Worm (Caenorhabditis elegans) whole organism, early embryonic: ENCODE data around the gene ttr-31.
A peak's percentile ranks its signal among the peaks of the same experiment; 100 is the strongest.

Experiments
- B0310.2 ChIP-seq: sonication (generic microtip); optimal IDR thresholded peaks from 2 replicates; lab custom pipeline; 2016; ENCODE audit warnings: mild to moderate bottlenecking, missing genetic modification characterization, missing compliant biosample characterization
- F13C5.2 ChIP-seq: sonication (generic microtip); optimal IDR thresholded peaks from 2 replicates; lab custom pipeline; 2017; ENCODE audit warnings: mild to moderate bottlenecking, missing genetic modification characterization, inconsistent platforms, missing compliant biosample characterization
- aly-1 ChIP-seq: sonication (generic microtip); optimal IDR thresholded peaks from 2 replicates; lab custom pipeline; 2016; ENCODE audit warnings: missing genetic modification characterization, missing compliant biosample characterization
- ama-1 ChIP-seq: fragments of 150-350 bp; optimal IDR thresholded peaks from 2 replicates; lab custom pipeline; 2014
- ceh-13 ChIP-seq: fragments of 200-800 bp; sonication (Bioruptor generic); optimal IDR thresholded peaks from 2 replicates; lab custom pipeline; 2018; ENCODE audit warnings: mild to moderate bottlenecking, missing genetic modification characterization, missing compliant biosample characterization
- ceh-36 ChIP-seq: sonication (generic microtip); optimal IDR thresholded peaks from 2 replicates; lab custom pipeline; 2016; ENCODE audit warnings: missing genetic modification characterization, inconsistent platforms, missing compliant biosample characterization
- ets-7 ChIP-seq: sonication (generic microtip); optimal IDR thresholded peaks from 2 replicates; lab custom pipeline; 2016; ENCODE audit warnings: missing genotype, missing genetic modification characterization, missing compliant biosample characterization
- flt-1 ChIP-seq: fragments of 200-800 bp; sonication (Bioruptor generic); IDR thresholded peaks from 2 replicates; pipeline ENCODE4 v1.3.6; 2022; ENCODE audit warnings: missing genetic modification characterization, missing compliant biosample characterization
- hmbx-1 ChIP-seq: sonication (generic microtip); optimal IDR thresholded peaks from 2 replicates; lab custom pipeline; 2016; ENCODE audit warnings: mild to moderate bottlenecking, missing genetic modification characterization, missing compliant biosample characterization
- hmg-4 ChIP-seq: fragments of 200-800 bp; sonication (Bioruptor generic); optimal IDR thresholded peaks from 2 replicates; lab custom pipeline; 2018; ENCODE audit warnings: mild to moderate bottlenecking, missing genetic modification characterization, missing compliant biosample characterization
- hnd-1 ChIP-seq: sonication (generic microtip); optimal IDR thresholded peaks from 2 replicates; lab custom pipeline; 2016; ENCODE audit warnings: missing genetic modification characterization, missing compliant biosample characterization
- pes-1 ChIP-seq: fragments of 200-800 bp; sonication (Bioruptor generic); IDR thresholded peaks from 2 replicates; pipeline ENCODE4 v1.3.6; 2022; ENCODE audit warnings: missing genetic modification reagents, missing genetic modification characterization, missing compliant biosample characterization
- scrt-1 ChIP-seq: fragments of 200-800 bp; sonication (Bioruptor generic); IDR thresholded peaks from 2 replicates; pipeline ENCODE4 v1.3.6; 2022; ENCODE audit warnings: missing genetic modification characterization, missing compliant biosample characterization
- sea-1 ChIP-seq: fragments of 200-800 bp; sonication (Bioruptor generic); conservative IDR thresholded peaks from 2 replicates; pipeline ENCODE4 v1.3.6; 2022; ENCODE audit warnings: missing genetic modification characterization, missing compliant biosample characterization
- tbx-11 ChIP-seq: fragments of 200-800 bp; sonication (Bioruptor generic); IDR thresholded peaks from 2 replicates; pipeline ENCODE4 v1.3.6; 2022; ENCODE audit warnings: missing genetic modification characterization, missing compliant biosample characterization
- tbx-37 ChIP-seq: fragments of 200-800 bp; sonication (Bioruptor generic); conservative IDR thresholded peaks from 2 replicates; pipeline ENCODE4 v1.3.6; 2022; ENCODE audit warnings: missing genetic modification reagents, missing genetic modification characterization, missing compliant biosample characterization
- tra-4 ChIP-seq: sonication (generic microtip); optimal IDR thresholded peaks from 2 replicates; lab custom pipeline; 2017; ENCODE audit warnings: missing genetic modification characterization, missing compliant biosample characterization

Gene ttr-31

DNA sequence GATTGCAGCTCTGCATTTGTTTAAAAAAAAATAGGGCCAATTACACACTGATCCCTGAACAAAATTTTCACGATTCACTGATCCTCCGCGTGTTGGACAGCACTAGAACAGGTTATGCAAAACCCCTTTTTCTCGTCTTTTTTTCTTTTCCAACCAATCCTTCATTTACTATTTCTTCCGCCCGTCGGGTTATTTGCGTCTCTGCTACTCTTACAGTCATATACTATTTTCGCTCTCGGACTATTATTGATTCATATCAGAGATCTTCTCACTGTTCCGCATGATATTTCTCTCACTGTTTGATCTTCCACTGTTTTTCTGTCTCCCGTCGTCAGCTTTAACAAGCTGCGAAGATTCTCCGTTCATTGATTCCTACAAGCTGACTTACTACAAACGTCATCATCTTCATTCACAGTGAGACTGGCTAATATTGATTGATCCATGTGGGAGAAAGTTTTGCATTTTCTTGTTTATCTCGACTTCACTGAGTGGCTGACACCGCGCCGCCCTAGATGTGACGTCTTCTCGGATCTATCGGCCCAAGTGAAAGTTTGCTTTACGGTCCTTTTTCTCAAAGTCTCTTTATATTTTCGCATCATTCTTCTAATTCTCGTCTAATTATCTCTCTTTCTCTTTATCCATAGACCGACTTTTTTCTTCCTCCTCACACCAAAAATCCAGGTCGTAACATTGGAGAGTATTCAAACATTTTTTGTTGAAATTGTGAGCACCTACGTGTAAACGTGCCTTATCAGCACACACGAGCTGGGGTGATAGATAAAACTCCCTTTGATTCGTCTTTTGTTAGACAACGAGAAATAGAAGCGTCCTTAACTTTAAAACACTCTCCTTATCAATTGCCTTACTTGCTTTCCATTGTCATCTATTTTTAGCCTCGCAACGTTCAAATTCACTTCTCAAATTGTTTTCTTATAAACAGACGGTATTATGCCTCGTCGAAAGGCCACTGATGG, 27.5 kb upstream of the ttr-31 start:
- TF ChIP-seq B0310.2 (tag; lab: Kevin White, UChicago) (no peak), F13C5.2 (no peak), sea-1 (no peak), scrt-1 (GFP tag; lab: Robert Waterston, UW) (no peak), ama-1 (no peak), ceh-36 (tag; lab: Kevin White, UChicago) (no peak), hmg-4 (no peak), tra-4 (tag; lab: Kevin White, UChicago) (no peak), pes-1 (GFP tag; lab: Robert Waterston, UW) (no peak), hmbx-1 (tag; lab: Kevin White, UChicago) (no peak)

DNA sequence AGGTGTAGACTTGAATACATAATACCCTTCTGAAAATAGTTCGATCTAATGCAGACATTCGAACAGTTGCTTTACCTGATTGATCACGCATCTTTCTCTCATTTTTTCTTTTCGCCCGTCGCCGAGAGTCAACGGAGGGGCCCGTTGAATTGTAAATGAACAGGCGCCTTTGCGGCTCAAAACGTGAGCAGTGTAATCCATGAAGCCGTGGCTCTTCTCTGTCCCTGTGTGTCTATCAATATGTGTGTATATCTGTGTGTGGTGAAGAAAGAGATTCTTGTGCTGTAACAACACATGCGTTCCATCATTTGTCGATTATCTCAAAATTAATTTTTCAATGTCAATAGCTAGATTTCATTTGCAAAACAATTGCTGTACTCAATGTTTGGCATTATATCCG, 26.7 kb upstream of the ttr-31 start:
- no peak for TF ChIP-seq ceh-36 (tag; lab: Kevin White, UChicago)
- TF ChIP-seq hnd-1, result no peak
- TF ChIP-seq sea-1, result no peak
- no peak for TF ChIP-seq ama-1
- no peak for TF ChIP-seq aly-1 (tag; lab: Kevin White, UChicago)
- TF ChIP-seq hmbx-1 (tag; lab: Kevin White, UChicago), result no peak
- TF ChIP-seq B0310.2 (tag; lab: Kevin White, UChicago), result no peak
- no peak for TF ChIP-seq ceh-13 (GFP tag; lab: Kevin White, UChicago)
- TF ChIP-seq F13C5.2, result no peak
- TF ChIP-seq pes-1 (GFP tag; lab: Robert Waterston, UW), result no peak
- no peak for TF ChIP-seq ets-7 (tag; lab: Kevin White, UChicago)
- TF ChIP-seq tbx-11, result no peak

DNA sequence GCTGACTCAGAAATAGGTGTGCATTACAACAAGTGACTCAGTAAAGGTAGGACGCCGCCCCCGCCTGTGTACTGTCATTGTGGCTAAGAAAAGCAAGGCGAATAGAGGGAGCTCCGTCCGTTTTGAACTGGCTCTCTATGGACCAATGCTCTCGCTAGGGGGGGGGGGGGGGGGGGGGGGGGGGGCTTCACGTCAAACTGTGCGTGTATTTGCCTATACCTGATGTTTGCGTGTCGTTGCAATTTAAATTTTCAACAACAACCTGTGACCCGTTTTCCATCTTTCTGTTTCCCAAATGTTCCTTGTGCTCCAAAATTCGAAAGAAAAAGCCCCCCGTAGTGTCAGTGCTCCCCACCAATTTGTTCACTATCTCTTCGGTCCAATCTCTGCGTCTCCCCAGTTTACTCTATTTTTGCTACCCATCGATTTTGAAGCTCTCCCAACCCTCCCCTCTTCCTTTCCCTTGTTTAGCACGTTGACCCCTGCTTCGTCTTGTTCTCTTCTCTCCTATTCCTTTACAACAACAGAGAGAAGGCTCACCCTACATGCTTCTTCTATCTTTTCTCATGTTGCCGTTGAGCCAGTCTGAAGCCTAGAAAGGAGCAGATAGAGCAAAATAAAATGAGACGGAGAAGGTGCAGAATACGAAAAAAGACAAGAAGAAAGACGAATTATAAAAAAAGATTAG, 25.7 kb upstream of the ttr-31 start:
- TF ChIP-seq ets-7 (tag; lab: Kevin White, UChicago), result no peak
- no peak for TF ChIP-seq hnd-1
- no peak for TF ChIP-seq hmbx-1 (tag; lab: Kevin White, UChicago)
- TF ChIP-seq sea-1, result no peak
- TF ChIP-seq hmg-4, result peak; percentile 67
- no peak for TF ChIP-seq ceh-36 (tag; lab: Kevin White, UChicago)
- 0 out of 2 replicates have a peak, but pooled peaks have one; percentile 4 for TF ChIP-seq pes-1 (GFP tag; lab: Robert Waterston, UW)
- TF ChIP-seq tbx-37, result no peak
- TF ChIP-seq F13C5.2, result peak; percentile 17
- no peak for TF ChIP-seq tbx-11
- TF ChIP-seq ama-1, result peak; percentile 43
- no peak for TF ChIP-seq flt-1
- TF ChIP-seq tra-4 (tag; lab: Kevin White, UChicago), result no peak
- no peak for TF ChIP-seq scrt-1 (GFP tag; lab: Robert Waterston, UW)
- TF ChIP-seq B0310.2 (tag; lab: Kevin White, UChicago), result no peak
- TF ChIP-seq ceh-13 (GFP tag; lab: Kevin White, UChicago), result no peak
- no peak for TF ChIP-seq aly-1 (tag; lab: Kevin White, UChicago)

DNA sequence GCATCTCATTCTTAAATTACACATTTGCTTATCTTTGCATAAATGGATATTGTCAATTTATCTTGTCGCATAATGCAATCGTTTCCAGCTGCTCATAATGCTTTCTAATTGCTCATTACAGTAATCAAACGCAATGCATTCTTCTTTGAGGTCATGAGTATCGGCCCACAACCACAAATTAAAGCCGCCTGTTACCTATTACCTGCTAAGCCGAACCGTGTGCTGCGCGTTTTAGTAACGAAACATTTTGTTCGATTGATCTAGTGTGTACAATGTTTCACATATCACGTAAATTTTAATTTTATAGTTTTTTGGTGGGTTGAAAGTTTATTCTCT, 25.1 kb upstream of the ttr-31 start:
- TF ChIP-seq tbx-37 (no peak), hmg-4 (no peak), ceh-36 (tag; lab: Kevin White, UChicago) (no peak), sea-1 (no peak), ets-7 (tag; lab: Kevin White, UChicago) (no peak), aly-1 (tag; lab: Kevin White, UChicago) (no peak), hmbx-1 (tag; lab: Kevin White, UChicago) (no peak), F13C5.2 (no peak), flt-1 (no peak), B0310.2 (tag; lab: Kevin White, UChicago) (no peak), hnd-1 (no peak), ama-1 (no peak), tra-4 (tag; lab: Kevin White, UChicago) (no peak), scrt-1 (GFP tag; lab: Robert Waterston, UW) (no peak), pes-1 (GFP tag; lab: Robert Waterston, UW) (no peak), tbx-11 (no peak)

DNA sequence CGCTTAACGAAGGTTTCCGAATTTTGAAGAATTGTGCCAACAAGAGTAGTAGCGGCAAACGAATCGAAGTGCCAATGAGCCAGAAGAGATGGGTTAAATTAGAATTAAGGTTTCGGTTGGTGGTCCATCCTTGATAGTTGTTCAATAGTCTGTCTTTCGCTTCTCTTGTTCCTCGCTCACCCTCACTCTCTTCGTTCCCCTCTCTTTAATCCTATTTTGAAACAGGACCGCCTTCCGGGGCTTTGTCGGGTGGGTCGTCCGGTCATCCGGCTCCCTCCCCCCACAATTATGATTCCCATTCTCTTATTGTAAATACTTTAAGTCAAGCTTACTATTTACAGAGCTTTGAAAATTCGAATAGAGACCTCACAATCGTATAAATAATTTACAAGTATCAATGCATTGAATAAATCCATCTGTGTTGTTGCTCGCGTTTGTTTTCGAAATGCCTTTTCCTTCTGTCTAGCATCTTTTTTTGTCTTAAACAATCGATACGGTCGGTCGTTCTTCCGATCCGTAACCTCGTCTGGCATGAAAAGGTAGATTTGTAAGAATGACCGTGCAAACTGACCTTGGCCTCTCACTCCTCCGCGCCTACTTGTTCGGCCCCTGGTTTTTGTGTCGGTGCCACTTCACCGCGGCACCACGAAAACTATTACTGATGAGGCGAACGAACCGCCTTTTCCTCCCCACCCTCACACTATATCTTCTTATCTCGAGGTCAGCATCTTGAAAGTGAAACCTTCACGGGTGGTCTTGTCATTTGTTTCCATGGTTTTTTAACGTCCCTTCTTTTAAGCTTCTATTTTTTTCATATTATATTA, 24.5 kb upstream of the ttr-31 start:
- TF ChIP-seq B0310.2 (tag; lab: Kevin White, UChicago) (no peak), ceh-36 (tag; lab: Kevin White, UChicago) (no peak), tbx-11 (no peak), flt-1 (no peak), sea-1 (no peak), ets-7 (tag; lab: Kevin White, UChicago) (no peak), pes-1 (GFP tag; lab: Robert Waterston, UW) (no peak), aly-1 (tag; lab: Kevin White, UChicago) (no peak), ceh-13 (GFP tag; lab: Kevin White, UChicago) (no peak), hmbx-1 (tag; lab: Kevin White, UChicago) (no peak), hnd-1 (no peak), ama-1 (no peak), tra-4 (tag; lab: Kevin White, UChicago) (no peak), hmg-4 (no peak), F13C5.2 (no peak), tbx-37 (no peak), scrt-1 (GFP tag; lab: Robert Waterston, UW) (no peak)

DNA sequence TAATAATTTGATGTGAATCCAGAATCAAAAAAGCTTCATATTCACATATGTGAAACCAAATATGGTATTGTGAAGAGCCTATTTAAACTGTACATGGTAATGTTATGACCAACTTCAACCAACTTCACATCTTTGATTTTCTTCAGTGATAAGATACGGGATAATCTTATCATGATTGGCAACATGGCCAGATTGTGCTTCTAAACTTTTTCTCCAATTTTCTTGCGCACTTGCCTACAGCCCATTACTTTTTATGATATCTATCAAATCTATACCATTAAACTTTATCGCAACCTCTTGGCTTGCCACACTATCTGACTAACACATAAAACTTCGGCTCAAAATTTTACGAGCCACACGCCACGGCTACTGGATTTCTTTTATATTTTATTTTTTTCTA, 23.6 kb upstream of the ttr-31 start:
- no peak for TF ChIP-seq ceh-13 (GFP tag; lab: Kevin White, UChicago)
- no peak for TF ChIP-seq ama-1
- no peak for TF ChIP-seq tbx-11
- no peak for TF ChIP-seq hmg-4
- no peak for TF ChIP-seq tra-4 (tag; lab: Kevin White, UChicago)
- TF ChIP-seq B0310.2 (tag; lab: Kevin White, UChicago), result no peak
- no peak for TF ChIP-seq F13C5.2
- no peak for TF ChIP-seq flt-1
- no peak for TF ChIP-seq hnd-1
- no peak for TF ChIP-seq tbx-37
